Worm (Caenorhabditis elegans): Measurements from ENCODE around the gene unc-93.

Gene unc-93

DNA sequence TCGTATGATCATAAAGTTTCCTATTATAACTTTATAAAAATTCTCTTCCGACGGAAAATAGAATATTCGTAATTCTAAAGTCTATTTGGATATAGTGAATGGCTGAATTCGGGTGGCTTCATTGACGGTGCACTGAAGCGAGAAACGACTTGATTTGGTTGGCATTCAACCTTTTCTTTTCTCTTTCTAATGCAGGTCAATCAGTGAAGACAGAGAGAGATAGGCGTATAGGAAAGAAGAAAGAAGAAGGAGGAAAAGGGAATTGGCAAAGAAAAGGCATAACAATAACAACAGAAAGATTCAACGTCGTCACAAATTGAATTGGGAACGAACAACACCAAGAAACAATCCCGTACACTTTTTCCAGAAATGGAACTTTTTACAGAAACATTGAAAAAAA lies 31.3 kb downstream of the unc-93 start:
- TF ChIP-seq lin-26 (GFP tag; IDR thresholded peaks at IDR 0.05) (no peak), nhr-27 (tag; optimal IDR thresholded peaks at IDR 0.05) (no peak), mes-4 (tag; optimal IDR thresholded peaks at IDR 0.05) (no peak)

DNA sequence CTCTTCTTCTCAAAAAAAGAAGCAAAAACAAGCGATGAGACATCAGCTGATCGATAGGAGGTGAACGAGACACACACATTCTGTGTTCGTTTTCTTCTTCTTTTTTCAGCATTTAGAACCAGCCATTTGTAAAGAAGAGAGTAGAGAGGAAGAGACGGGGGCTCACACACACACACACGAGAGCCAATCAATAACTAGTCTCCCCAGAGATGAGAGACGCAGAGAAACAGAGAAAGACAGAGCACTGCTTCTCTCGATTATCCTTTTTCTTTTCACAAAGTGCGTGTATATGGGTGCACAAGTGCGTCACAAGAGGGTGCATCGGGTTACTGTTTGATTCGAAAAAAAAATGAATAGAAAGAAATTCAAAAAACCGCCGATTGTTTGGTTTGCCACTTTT lies 33.2 kb downstream of the unc-93 start:
- TF ChIP-seq Y56A3A.18 (GFP tag; IDR thresholded peaks at IDR 0.05) = no peak
- TF ChIP-seq ztf-22 (GFP tag; optimal IDR thresholded peaks at IDR 0.05) = no peak
- TF ChIP-seq F37B4.10 (GFP tag; IDR thresholded peaks at IDR 0.05) = no peak
- peak; percentile 66 for TF ChIP-seq ceh-27 (GFP tag; optimal IDR thresholded peaks at IDR 0.05)
- no peak for TF ChIP-seq efl-1 (GFP tag; optimal IDR thresholded peaks at IDR 0.05)
- TF ChIP-seq attf-5 (GFP tag; optimal IDR thresholded peaks at IDR 0.05) = peak; percentile 25
- TF ChIP-seq madf-3 (GFP tag; IDR thresholded peaks at IDR 0.05) = 0 out of 2 replicates have a peak, but pooled peaks have one; percentile 60
- TF ChIP-seq ztf-6 (GFP tag; IDR thresholded peaks at IDR 0.05) = no peak
- TF ChIP-seq cebp-1 (GFP tag; IDR thresholded peaks at IDR 0.05) = no peak
- peak; percentile 46 for TF ChIP-seq cebp-1 (tag; optimal IDR thresholded peaks at IDR 0.05)
- TF ChIP-seq lin-35 (GFP tag; optimal IDR thresholded peaks at IDR 0.05) = peak in 1 of 3 experiments; percentile 59
- 0 out of 2 replicates have a peak, but pooled peaks have one; percentile 33 for TF ChIP-seq C06A6.2 (GFP tag; conservative IDR thresholded peaks at IDR 0.05)
- TF ChIP-seq ekl-4 (GFP tag; IDR thresholded peaks at IDR 0.05) = no peak
- no peak for TF ChIP-seq ztf-26 (tag; optimal IDR thresholded peaks at IDR 0.05)
- TF ChIP-seq ceh-58 (GFP tag; IDR thresholded peaks at IDR 0.05) = no peak
- TF ChIP-seq F55B11.4 (tag; optimal IDR thresholded peaks at IDR 0.05; ENCODE audit: borderline replicate concordance, insufficient read depth) = no peak
- peak; percentile 49; the same call in 1 of the 2 replicates for TF ChIP-seq zfh-2 (GFP tag; conservative IDR thresholded peaks at IDR 0.05)
- no peak for TF ChIP-seq T26A5.8 (tag; optimal IDR thresholded peaks at IDR 0.05)
- no peak for TF ChIP-seq dpl-1 (GFP tag; optimal IDR thresholded peaks at IDR 0.05)
- TF ChIP-seq nfyb-1 (GFP tag; IDR thresholded peaks at IDR 0.05) = peak; percentile 66; the same call in 1 of the 2 replicates
- TF ChIP-seq ceh-40 (GFP tag; IDR thresholded peaks at IDR 0.05) = no peak
- no peak for TF ChIP-seq ceh-100 (GFP tag; IDR thresholded peaks at IDR 0.05)
- 0 out of 2 replicates have a peak, but pooled peaks have one; percentile 23 for TF ChIP-seq K11D2.4 (GFP tag; IDR thresholded peaks at IDR 0.05)
- TF ChIP-seq lin-40 (tag; optimal IDR thresholded peaks at IDR 0.05) = peak; percentile 70
- no peak for TF ChIP-seq hmg-20 (GFP tag; IDR thresholded peaks at IDR 0.05)
- TF ChIP-seq F39B2.1 (GFP tag; IDR thresholded peaks at IDR 0.05) = no peak
- TF ChIP-seq mcd-1 (GFP tag; IDR thresholded peaks at IDR 0.05) = peak; percentile 44
- TF ChIP-seq hmg-1.2 (GFP tag; IDR thresholded peaks at IDR 0.05) = peak; percentile 79
- TF ChIP-seq tlf-1 (GFP tag; optimal IDR thresholded peaks at IDR 0.05) = no peak
- no peak for TF ChIP-seq egl-18 (GFP tag; IDR thresholded peaks at IDR 0.05)
- no peak for TF ChIP-seq athp-1 (tag; optimal IDR thresholded peaks at IDR 0.05)
- TF ChIP-seq akir-1 (GFP tag; optimal IDR thresholded peaks at IDR 0.05) = no peak
- peak; percentile 82 for TF ChIP-seq K12H6.12 (tag; optimal IDR thresholded peaks at IDR 0.05)

DNA sequence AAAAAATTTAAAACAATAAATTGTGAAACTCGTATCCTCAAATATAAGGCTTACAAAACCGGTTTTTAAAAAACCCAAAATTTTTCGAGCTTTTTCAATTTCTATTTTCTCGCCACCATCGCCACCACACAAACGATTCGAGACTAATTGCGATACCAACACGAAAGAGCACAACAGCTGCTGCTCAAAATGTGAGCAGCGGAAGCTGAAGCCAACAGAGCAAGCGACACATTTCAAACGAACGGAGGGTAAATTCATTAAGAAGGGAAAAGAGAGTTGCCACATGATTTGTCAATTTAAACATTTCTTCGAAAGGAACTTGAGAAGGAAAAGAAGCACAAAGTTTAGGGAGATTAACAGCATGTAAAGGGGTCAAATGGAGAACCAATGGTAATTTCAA lies 34.9 kb downstream of the unc-93 start:
- TF ChIP-seq lin-40 (tag; optimal IDR thresholded peaks at IDR 0.05) (no peak), ceh-58 (GFP tag; IDR thresholded peaks at IDR 0.05) (no peak)
